Worm (Caenorhabditis elegans) whole organism, young adult: ENCODE results near the gene spch-1.
A peak's percentile ranks its signal among the peaks of the same experiment; 100 is the strongest.

Source experiments
- B0019.2 ChIP-seq: fragments of 200-800 bp; sonication (Bioruptor generic); conservative IDR thresholded peaks from 2 replicates; pipeline ENCODE4 v1.3.6; 2022; ENCODE audit warnings: missing genetic modification reagents, missing genetic modification characterization, missing compliant biosample characterization
- C06A6.2 ChIP-seq: fragments of 200-800 bp; sonication (Bioruptor generic); conservative IDR thresholded peaks from 2 replicates; pipeline ENCODE4 v1.3.6; 2022; ENCODE audit warnings: missing genetic modification characterization, missing compliant biosample characterization
- C17E4.6 ChIP-seq: fragments of 200-800 bp; sonication (Bioruptor generic); IDR thresholded peaks from 2 replicates; pipeline ENCODE4 v1.3.6; 2022; ENCODE audit warnings: missing genetic modification reagents, missing genetic modification characterization, missing compliant biosample characterization
- F52B5.7 ChIP-seq: sonication (generic microtip); optimal IDR thresholded peaks from 2 replicates; lab custom pipeline; 2016; ENCODE audit warnings: mild to moderate bottlenecking, missing genetic modification characterization, missing compliant biosample characterization
- Y53F4B.3 ChIP-seq: fragments of 200-800 bp; sonication (Bioruptor generic); IDR thresholded peaks from 2 replicates; pipeline ENCODE4 v1.3.6; 2022; ENCODE audit warnings: missing genetic modification reagents, missing genetic modification characterization, missing compliant biosample characterization
- ZK185.1 ChIP-seq: sonication (generic microtip); optimal IDR thresholded peaks from 2 replicates; lab custom pipeline; 2016; ENCODE audit warnings: mild to moderate bottlenecking, missing genetic modification characterization, missing compliant biosample characterization; ENCODE audit not compliant: poor library complexity, severe bottlenecking
- akir-1 ChIP-seq: fragments of 200-800 bp; sonication (Bioruptor generic); optimal IDR thresholded peaks from 2 replicates; lab custom pipeline; 2018; ENCODE audit warnings: mild to moderate bottlenecking, missing genetic modification characterization, moderate library complexity, missing compliant biosample characterization
- aptf-3 ChIP-seq: fragments of 200-800 bp; sonication (Bioruptor generic); IDR thresholded peaks from 2 replicates; pipeline ENCODE4 v1.3.6; 2022; ENCODE audit warnings: missing genetic modification characterization, missing compliant biosample characterization
- bed-2 ChIP-seq: fragments of 200-800 bp; sonication (Bioruptor generic); IDR thresholded peaks from 2 replicates; pipeline ENCODE4 v1.3.6; 2022; ENCODE audit warnings: missing genetic modification reagents, missing genetic modification characterization, missing compliant biosample characterization
- ccch-3 ChIP-seq: fragments of 200-800 bp; sonication (Bioruptor generic); optimal IDR thresholded peaks from 2 replicates; lab custom pipeline; 2018; ENCODE audit warnings: mild to moderate bottlenecking, missing genetic modification characterization, missing compliant biosample characterization
- cebp-1 ChIP-seq, 2 experiments: fragments of 200-800 bp in 1 of 2; sonication (Bioruptor generic) in 1 of 2; sonication (generic microtip) in 1 of 2; IDR thresholded peaks in 1 of 2; optimal IDR thresholded peaks in 1 of 2; 2 replicates each; pipeline versions ENCODE4 v1.3.6 to Lab custom; 2017 to 2022; ENCODE audit warnings: missing compliant biosample characterization in 2 of 2, missing genetic modification characterization in 2 of 2, mild to moderate bottlenecking in 1 of 2, missing genetic modification reagents in 1 of 2, moderate library complexity in 1 of 2
- ceh-27 ChIP-seq: fragments of 200-800 bp; sonication (Bioruptor generic); optimal IDR thresholded peaks from 2 replicates; lab custom pipeline; 2018; ENCODE audit warnings: mild to moderate bottlenecking, missing genetic modification characterization, moderate library complexity, missing compliant biosample characterization
- egl-18 ChIP-seq: fragments of 200-800 bp; sonication (Bioruptor generic); IDR thresholded peaks from 2 replicates; pipeline ENCODE4 v1.3.6; 2022; ENCODE audit warnings: missing genetic modification reagents, missing genetic modification characterization, missing compliant biosample characterization
- egl-44 ChIP-seq: fragments of 200-800 bp; sonication (Bioruptor generic); IDR thresholded peaks from 2 replicates; pipeline ENCODE4 v1.3.6; 2022; ENCODE audit warnings: missing genetic modification reagents, missing genetic modification characterization, missing compliant biosample characterization
- egrh-3 ChIP-seq: fragments of 200-800 bp; sonication (Bioruptor generic); IDR thresholded peaks from 2 replicates; pipeline ENCODE4 v1.3.6; 2022; ENCODE audit warnings: missing genetic modification reagents, missing genetic modification characterization, missing compliant biosample characterization
- fkh-3 ChIP-seq: sonication (generic microtip); optimal IDR thresholded peaks from 2 replicates; lab custom pipeline; 2016; ENCODE audit warnings: mild to moderate bottlenecking, missing genetic modification characterization, missing compliant biosample characterization
- hsf-1 ChIP-seq: fragments of 200-800 bp; sonication (Bioruptor generic); IDR thresholded peaks from 2 replicates; pipeline ENCODE4 v1.3.6; 2022; ENCODE audit warnings: missing genetic modification reagents, missing genetic modification characterization, missing compliant biosample characterization
- lin-35 ChIP-seq, 3 experiments: fragments of 150-350 bp in 2 of 3; sonication (generic microtip) in 1 of 3; optimal IDR thresholded peaks; 2 replicates each; lab custom pipeline; 2014 to 2018; ENCODE audit warnings: missing biosample characterization in 3 of 3, missing genetic modification characterization in 3 of 3, missing genetic modification reagents in 3 of 3
- lsl-1 ChIP-seq: fragments of 200-800 bp; sonication (Bioruptor generic); optimal IDR thresholded peaks from 2 replicates; lab custom pipeline; 2018; ENCODE audit warnings: mild to moderate bottlenecking, missing genetic modification characterization, moderate library complexity, missing compliant biosample characterization
- madf-3 ChIP-seq: fragments of 200-800 bp; sonication (Bioruptor generic); IDR thresholded peaks from 2 replicates; pipeline ENCODE4 v1.3.6; 2022; ENCODE audit warnings: missing genetic modification reagents, missing genetic modification characterization, missing compliant biosample characterization
- madf-6 ChIP-seq: fragments of 200-800 bp; sonication (Bioruptor generic); IDR thresholded peaks from 2 replicates; pipeline ENCODE4 v1.3.6; 2022; ENCODE audit warnings: missing genetic modification reagents, missing genetic modification characterization, missing compliant biosample characterization
- nhr-90 ChIP-seq: sonication (generic microtip); optimal IDR thresholded peaks from 2 replicates; lab custom pipeline; 2016; ENCODE audit warnings: missing genotype, mild to moderate bottlenecking, missing genetic modification characterization, missing compliant biosample characterization
- rcor-1 ChIP-seq: fragments of 200-800 bp; sonication (Bioruptor generic); IDR thresholded peaks from 2 replicates; pipeline ENCODE4 v1.3.6; 2022; ENCODE audit warnings: missing genetic modification reagents, missing genetic modification characterization, missing compliant biosample characterization
- sea-2 ChIP-seq: fragments of 200-800 bp; sonication (Bioruptor generic); IDR thresholded peaks from 2 replicates; pipeline ENCODE4 v1.3.6; 2022; ENCODE audit warnings: missing genetic modification characterization, missing compliant biosample characterization
- snpc-1.1 ChIP-seq: sonication (generic microtip); optimal IDR thresholded peaks from 2 replicates; lab custom pipeline; 2017; ENCODE audit warnings: missing genetic modification characterization, mild to moderate bottlenecking, missing compliant biosample characterization, antibody characterized with exemption, moderate library complexity, missing genotype, missing genetic modification reagents; ENCODE audit not compliant: insufficient read depth
- snpc-1.3 ChIP-seq: sonication (generic microtip); optimal IDR thresholded peaks from 2 replicates; lab custom pipeline; 2017; ENCODE audit warnings: missing genetic modification characterization, mild to moderate bottlenecking, missing compliant biosample characterization, antibody characterized with exemption, moderate library complexity, missing genotype, missing genetic modification reagents; ENCODE audit not compliant: insufficient read depth
- snpc-3.4 ChIP-seq: sonication (generic microtip); optimal IDR thresholded peaks from 2 replicates; lab custom pipeline; 2017; ENCODE audit warnings: missing genetic modification characterization, mild to moderate bottlenecking, missing compliant biosample characterization, antibody characterized with exemption, moderate library complexity, missing genotype, missing genetic modification reagents
- snpc-4 ChIP-seq, 5 experiments: fragments of 150-350 bp in 1 of 5; sonication (generic microtip) in 4 of 5; optimal IDR thresholded peaks; 2 replicates each; lab custom pipeline; 2014 to 2018; ENCODE audit warnings: missing genetic modification characterization in 5 of 5, missing biosample characterization in 3 of 5, antibody characterized with exemption in 2 of 5, mild to moderate bottlenecking in 2 of 5, missing compliant biosample characterization in 2 of 5, missing genotype in 2 of 5, moderate library complexity in 2 of 5, missing genetic modification reagents in 1 of 5
- tbx-9 ChIP-seq: sonication (generic microtip); optimal IDR thresholded peaks from 2 replicates; lab custom pipeline; 2016; ENCODE audit warnings: borderline replicate concordance, missing genetic modification characterization, inconsistent platforms, missing compliant biosample characterization
- unc-62 ChIP-seq: fragments of 150-350 bp; optimal IDR thresholded peaks from 2 replicates; lab custom pipeline; 2014; ENCODE audit warnings: missing biosample characterization, missing genetic modification reagents, missing genetic modification characterization
- zfh-2 ChIP-seq: fragments of 200-800 bp; sonication (Bioruptor generic); conservative IDR thresholded peaks from 2 replicates; pipeline ENCODE4 v1.3.6; 2022; ENCODE audit warnings: missing genetic modification reagents, missing genetic modification characterization, missing compliant biosample characterization
- zim-3 ChIP-seq: sonication (generic microtip); optimal IDR thresholded peaks from 2 replicates; lab custom pipeline; 2017; ENCODE audit warnings: mild to moderate bottlenecking, missing genetic modification characterization, moderate library complexity, missing compliant biosample characterization
- ztf-22 ChIP-seq: fragments of 200-800 bp; sonication (Bioruptor generic); optimal IDR thresholded peaks from 2 replicates; lab custom pipeline; 2018; ENCODE audit warnings: mild to moderate bottlenecking, missing genetic modification characterization, moderate library complexity, missing compliant biosample characterization
- ztf-6 ChIP-seq: fragments of 200-800 bp; sonication (Bioruptor generic); IDR thresholded peaks from 2 replicates; pipeline ENCODE4 v1.3.6; 2022; ENCODE audit warnings: missing genetic modification reagents, missing genetic modification characterization, missing compliant biosample characterization

Gene spch-1

ce11 chrIV:10116765-10117164, 5.4 kb upstream of the spch-1 start:
- TF ChIP-seq snpc-4 (GFP tag; optimal IDR thresholded peaks at IDR 0.05; lab: Kevin White, UChicago) = peak; percentile 72
- TF ChIP-seq snpc-4 (tag; optimal IDR thresholded peaks at IDR 0.05; lab: Kevin White, UChicago) = peak; percentile 53 to 91 (median 68)
- TF ChIP-seq hsf-1 (GFP tag; lab: Robert Waterston, UW) = no peak
- TF ChIP-seq snpc-1.1 = peak; percentile 85
- no peak for TF ChIP-seq B0019.2 (GFP tag; lab: Robert Waterston, UW)
- no peak for TF ChIP-seq egl-18
- 0 out of 2 replicates have a peak, but pooled peaks have one; percentile 17 for TF ChIP-seq madf-6 (GFP tag; lab: Robert Waterston, UW)
- TF ChIP-seq lsl-1 (GFP tag; lab: Kevin White, UChicago) = peak; percentile 17
- no peak for TF ChIP-seq bed-2
- TF ChIP-seq snpc-3.4 (tag; lab: Kevin White, UChicago) = peak; percentile 19
- TF ChIP-seq, all 124 proteins: peak for 5

- TF ChIP-seq zim-3 = no peak
- no peak for TF ChIP-seq snpc-1.3 (tag; lab: Kevin White, UChicago)
- no peak for TF ChIP-seq C17E4.6
- TF ChIP-seq unc-62 (GFP tag; lab: Kevin White, UChicago) = no peak
- no peak for TF ChIP-seq Y53F4B.3 (GFP tag; lab: Robert Waterston, UW)
- TF ChIP-seq egl-44 (GFP tag; lab: Robert Waterston, UW) = no peak
- TF ChIP-seq lin-35 (GFP tag; optimal IDR thresholded peaks at IDR 0.05; lab: Kevin White, UChicago) = no peak
- no peak for TF ChIP-seq cebp-1 (GFP tag; IDR thresholded peaks at IDR 0.05; lab: Robert Waterston, UW)
- TF ChIP-seq cebp-1 (tag; optimal IDR thresholded peaks at IDR 0.05; lab: Kevin White, UChicago) = no peak
- no peak for TF ChIP-seq nhr-90 (tag; lab: Kevin White, UChicago)
- no peak for TF ChIP-seq fkh-3 (tag; lab: Kevin White, UChicago)
- TF ChIP-seq aptf-3 = no peak
- TF ChIP-seq ztf-6 = no peak
- no peak for TF ChIP-seq F52B5.7 (tag; lab: Kevin White, UChicago)
- no peak for TF ChIP-seq tbx-9 (tag; lab: Kevin White, UChicago)
- TF ChIP-seq rcor-1 (GFP tag; lab: Robert Waterston, UW) = no peak
- no peak for TF ChIP-seq snpc-1.1
- no peak for TF ChIP-seq akir-1 (GFP tag; lab: Kevin White, UChicago)
- no peak for TF ChIP-seq ccch-3 (GFP tag; lab: Kevin White, UChicago)
- TF ChIP-seq sea-2 = no peak
Measured at ce11 chrIV:10115142-10115541, 3.8 kb upstream of the spch-1 start, which contains the start of gene C04G2.10. TSS of gene C04G2.10 (plus strand) at chrIV:10115442.

ce11 chrIV:10112570-10112969, 1.2 kb upstream of the spch-1 start, which contains the start of gene nsph-3.2:
TSS of gene nsph-3.2 (plus strand) at chrIV:10112870.
- no peak for TF ChIP-seq ztf-22 (GFP tag; lab: Kevin White, UChicago)
- TF ChIP-seq madf-3 (GFP tag; lab: Robert Waterston, UW) = no peak
- no peak for TF ChIP-seq ceh-27
- no peak for TF ChIP-seq C06A6.2 (GFP tag; lab: Robert Waterston, UW)

DNA sequence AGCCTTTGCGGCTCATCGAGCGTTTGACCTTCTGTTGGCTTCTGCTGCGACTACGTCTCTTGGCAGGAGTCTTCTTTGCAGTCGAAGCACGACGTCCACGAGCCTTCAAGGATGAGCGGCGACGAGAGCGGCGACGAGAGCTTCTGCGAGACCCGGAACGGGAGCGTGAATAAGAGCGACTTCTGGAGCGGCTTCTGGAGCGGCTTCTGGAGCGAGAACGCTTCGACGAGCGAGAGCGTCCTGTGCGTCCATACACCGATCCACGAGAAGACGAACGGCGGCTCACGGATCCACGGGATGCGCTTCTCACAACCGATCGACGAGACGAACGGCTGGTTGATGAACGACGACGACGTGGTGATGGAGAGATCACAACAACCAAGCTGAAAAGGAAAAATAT, 471 bp downstream of the spch-1 start:
- TF ChIP-seq egrh-3 (GFP tag; lab: Robert Waterston, UW) (peak; percentile 82; the same call in 1 of the 2 replicates), zfh-2 (GFP tag; lab: Robert Waterston, UW) (peak; percentile 87), ZK185.1 (tag; lab: Kevin White, UChicago) (no peak)
